Fruit fly (Drosophila melanogaster): ENCODE measurements around the gene Eip63E.

DNA sequence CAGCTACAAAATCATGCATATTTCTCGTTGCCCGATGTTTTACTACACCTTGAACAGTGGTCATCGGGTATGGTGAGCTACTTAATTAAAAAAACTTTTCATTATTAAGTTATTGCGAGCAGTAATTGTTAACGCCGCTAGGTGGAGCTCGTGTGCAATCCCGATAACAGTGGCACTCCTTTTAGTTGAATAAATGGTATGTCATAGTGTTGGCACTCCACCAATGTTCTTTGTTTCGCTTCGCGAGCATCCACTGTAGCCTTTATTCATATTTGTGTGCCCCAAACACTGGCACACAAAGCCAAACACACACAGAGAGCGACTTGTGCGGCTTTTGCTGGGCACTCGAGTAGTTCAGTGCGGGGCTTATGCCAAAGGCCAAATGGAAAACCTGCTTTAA, 2.3 kb downstream of the Eip63E start:
- TF ChIP-seq CG6163 (GFP tag; IDR thresholded peaks at IDR 0.05) (peak; percentile 98), CG4318 (GFP tag; optimal IDR thresholded peaks at IDR 0.05) (peak; percentile 66), CG11762 (GFP tag; optimal IDR thresholded peaks at IDR 0.05; ENCODE audit: insufficient read depth) (peak; percentile 82), Gug (GFP tag; IDR thresholded peaks at IDR 0.05) (peak; percentile 93), CG11294 (GFP tag; IDR thresholded peaks at IDR 0.05) (peak; percentile 79)

Data from whole organism, prepupa.